Fruit fly (Drosophila melanogaster): ENCODE data around the gene CG5793.

- no peak for TF ChIP-seq acj6 (GFP tag; optimal IDR thresholded peaks at IDR 0.05)
- no peak for TF ChIP-seq Eip93F (GFP tag; optimal IDR thresholded peaks at IDR 0.05)
- no peak for TF ChIP-seq CG8632 (GFP tag; optimal IDR thresholded peaks at IDR 0.05)
- TF ChIP-seq dac (GFP tag; optimal IDR thresholded peaks at IDR 0.05): no peak
- no peak for TF ChIP-seq CG6808 (GFP tag; optimal IDR thresholded peaks at IDR 0.05)
- TF ChIP-seq Blimp-1 (GFP tag; optimal IDR thresholded peaks at IDR 0.05): no peak
Measured at dm6 chr3R:21141341-21141740, 14.0 kb downstream of the CG5793 start.

Data from whole organism, prepupa.